Fruit fly (Drosophila melanogaster) whole organism, adult: ENCODE data around the gene Tollo.

Experiments used
- CG11617 ChIP-seq: fragments of 200-800 bp; sonication (Bioruptor generic); optimal IDR thresholded peaks from 2 replicates; lab custom pipeline; 2017; ENCODE audit warnings: mild to moderate bottlenecking, missing biosample characterization, missing genetic modification reagents, missing genetic modification characterization
- CG12768 ChIP-seq: fragments of 200-800 bp; sonication (Bioruptor generic); optimal IDR thresholded peaks from 2 replicates; lab custom pipeline; 2017; ENCODE audit warnings: missing biosample characterization, missing genetic modification characterization, mild to moderate bottlenecking, moderate library complexity, missing genetic modification reagents
- CG14711 ChIP-seq: fragments of 200-800 bp; sonication (Bioruptor generic); optimal IDR thresholded peaks from 2 replicates; lab custom pipeline; 2018; ENCODE audit warnings: missing biosample characterization, mild to moderate bottlenecking, missing genetic modification characterization, moderate library complexity
- CG1620 ChIP-seq: fragments of 200-800 bp; sonication (Bioruptor generic); optimal IDR thresholded peaks from 2 replicates; lab custom pipeline; 2016; ENCODE audit warnings: missing biosample characterization, missing genetic modification characterization
- CG33017 ChIP-seq: fragments of 200-800 bp; sonication (Bioruptor generic); optimal IDR thresholded peaks from 2 replicates; lab custom pipeline; 2018; ENCODE audit warnings: missing biosample characterization, mild to moderate bottlenecking, missing genetic modification characterization, moderate library complexity
- CG5204 ChIP-seq: fragments of 200-800 bp; sonication (Bioruptor generic); optimal IDR thresholded peaks from 2 replicates; lab custom pipeline; 2016; ENCODE audit warnings: missing biosample characterization, missing genetic modification characterization
- CG7045 ChIP-seq: fragments of 200-800 bp; sonication (Bioruptor generic); optimal IDR thresholded peaks from 2 replicates; lab custom pipeline; 2017; ENCODE audit warnings: missing biosample characterization, mild to moderate bottlenecking, missing genetic modification characterization
- CG7101 ChIP-seq: fragments of 200-800 bp; sonication (Bioruptor generic); optimal IDR thresholded peaks from 2 replicates; lab custom pipeline; 2018; ENCODE audit warnings: missing biosample characterization, mild to moderate bottlenecking, missing genetic modification characterization, moderate library complexity
- Clk ChIP-seq: fragments of 200-800 bp; sonication (Bioruptor generic); optimal IDR thresholded peaks from 2 replicates; lab custom pipeline; 2017; ENCODE audit warnings: missing biosample characterization, missing genetic modification characterization
- Crg-1 ChIP-seq: fragments of 200-800 bp; sonication (Bioruptor generic); optimal IDR thresholded peaks from 2 replicates; lab custom pipeline; 2016; ENCODE audit warnings: missing biosample characterization, missing genetic modification characterization
- Hr96 ChIP-seq: fragments of 200-800 bp; sonication (Bioruptor generic); optimal IDR thresholded peaks from 2 replicates; lab custom pipeline; 2016; ENCODE audit warnings: missing biosample characterization, missing genetic modification characterization
- Mnt ChIP-seq: fragments of 200-800 bp; sonication (Bioruptor generic); optimal IDR thresholded peaks from 2 replicates; lab custom pipeline; 2016; ENCODE audit warnings: missing biosample characterization, mild to moderate bottlenecking, missing genetic modification characterization
- bab1 ChIP-seq: fragments of 200-800 bp; sonication (Bioruptor generic); optimal IDR thresholded peaks from 3 replicates; lab custom pipeline; 2019; ENCODE audit warnings: missing biosample characterization, mild to moderate bottlenecking, missing genetic modification characterization, moderate library complexity
- cic ChIP-seq: fragments of 200-800 bp; sonication (Bioruptor generic); optimal IDR thresholded peaks from 2 replicates; lab custom pipeline; 2017; ENCODE audit warnings: missing biosample characterization, mild to moderate bottlenecking, missing genetic modification characterization, moderate library complexity
- cnc ChIP-seq, 2 experiments: fragments of >200 bp; optimal IDR thresholded peaks; 2 replicates each; lab custom pipeline; 2017
- kay ChIP-seq: fragments of 200-800 bp; sonication (Bioruptor generic); peaks from one replicate; lab custom pipeline; 2016; ENCODE audit warnings: missing biosample characterization, missing genetic modification characterization, borderline replicate concordance
- ovo ChIP-seq: fragments of 200-800 bp; sonication (Bioruptor generic); optimal IDR thresholded peaks from 2 replicates; lab custom pipeline; 2016; ENCODE audit warnings: missing biosample characterization, missing genetic modification characterization
- pad ChIP-seq: fragments of 200-800 bp; sonication (Bioruptor generic); optimal IDR thresholded peaks from 3 replicates; lab custom pipeline; 2017; ENCODE audit warnings: missing biosample characterization, missing genetic modification characterization, mild to moderate bottlenecking, moderate library complexity, missing genetic modification reagents
- tj ChIP-seq: fragments of 200-800 bp; sonication (Bioruptor generic); optimal IDR thresholded peaks from 3 replicates; lab custom pipeline; 2017; ENCODE audit warnings: missing biosample characterization, mild to moderate bottlenecking, missing genetic modification characterization, moderate library complexity
- toe ChIP-seq: fragments of 200-800 bp; sonication (Bioruptor generic); optimal IDR thresholded peaks from 2 replicates; lab custom pipeline; 2016; ENCODE audit warnings: missing biosample characterization, missing genetic modification characterization

The Tollo gene

dm6 chr3L:15196189-15196588 lies 39.2 kb upstream of the Tollo start:
- TF ChIP-seq Hr96 (no peak), CG12768 (GFP tag; lab: Kevin White, UChicago) (no peak), kay (GFP tag; lab: Kevin White, UChicago) (no peak), Crg-1 (no peak), cnc (optimal IDR thresholded peaks at IDR 0.05; lab: Kevin White, UChicago) (no peak), CG1620 (GFP tag; lab: Kevin White, UChicago) (no peak), CG14711 (tag; lab: Kevin White, UChicago) (no peak), CG11617 (GFP tag; lab: Kevin White, UChicago) (no peak), Mnt (no peak), Clk (GFP tag; lab: Kevin White, UChicago) (no peak), tj (no peak), CG5204 (GFP tag; lab: Kevin White, UChicago) (no peak), cic (GFP tag; lab: Kevin White, UChicago) (no peak), ovo (GFP tag; lab: Kevin White, UChicago) (no peak), CG7045 (no peak), toe (GFP tag; lab: Kevin White, UChicago) (no peak)

- no peak for TF ChIP-seq pad (GFP tag; lab: Kevin White, UChicago)
Measured at dm6 chr3L:15196711-15197320, 38.6 kb upstream of the Tollo start.

- TF ChIP-seq ovo (GFP tag; lab: Kevin White, UChicago) (no peak), cnc (optimal IDR thresholded peaks at IDR 0.05; lab: Kevin White, UChicago) (no peak), CG5204 (GFP tag; lab: Kevin White, UChicago) (no peak), toe (GFP tag; lab: Kevin White, UChicago) (no peak), CG11617 (GFP tag; lab: Kevin White, UChicago) (no peak), CG14711 (tag; lab: Kevin White, UChicago) (no peak), pad (GFP tag; lab: Kevin White, UChicago) (no peak), bab1 (GFP tag; lab: Kevin White, UChicago) (no peak), cic (GFP tag; lab: Kevin White, UChicago) (no peak), Hr96 (no peak), Crg-1 (no peak), Clk (GFP tag; lab: Kevin White, UChicago) (no peak), CG7101 (tag; lab: Kevin White, UChicago) (no peak), tj (no peak), CG12768 (GFP tag; lab: Kevin White, UChicago) (no peak)
Measured at dm6 chr3L:15197978-15198377, 37.4 kb upstream of the Tollo start.

dm6 chr3L:15199216-15200090 lies 36.0 kb upstream of the Tollo start:
- TF ChIP-seq CG1620 (GFP tag; lab: Kevin White, UChicago) (no peak), ovo (GFP tag; lab: Kevin White, UChicago) (no peak), CG12768 (GFP tag; lab: Kevin White, UChicago) (no peak), CG5204 (GFP tag; lab: Kevin White, UChicago) (no peak), CG7101 (tag; lab: Kevin White, UChicago) (no peak), Crg-1 (no peak), Mnt (no peak), cnc (optimal IDR thresholded peaks at IDR 0.05; lab: Kevin White, UChicago) (no peak), cic (GFP tag; lab: Kevin White, UChicago) (no peak)

dm6 chr3L:15200280-15200987 lies 35.0 kb upstream of the Tollo start:
- TF ChIP-seq CG5204 (GFP tag; lab: Kevin White, UChicago): no peak
- TF ChIP-seq CG7045: no peak
- TF ChIP-seq CG11617 (GFP tag; lab: Kevin White, UChicago): no peak
- no peak for TF ChIP-seq bab1 (GFP tag; lab: Kevin White, UChicago)
- no peak for TF ChIP-seq Mnt
- TF ChIP-seq Hr96: no peak
- no peak for TF ChIP-seq pad (GFP tag; lab: Kevin White, UChicago)
- no peak for TF ChIP-seq CG33017 (tag; lab: Kevin White, UChicago)
- TF ChIP-seq Clk (GFP tag; lab: Kevin White, UChicago): no peak
- TF ChIP-seq CG14711 (tag; lab: Kevin White, UChicago): no peak
- TF ChIP-seq CG7101 (tag; lab: Kevin White, UChicago): no peak
- TF ChIP-seq cic (GFP tag; lab: Kevin White, UChicago): no peak
- TF ChIP-seq CG1620 (GFP tag; lab: Kevin White, UChicago): no peak
- TF ChIP-seq cnc (optimal IDR thresholded peaks at IDR 0.05; lab: Kevin White, UChicago): no peak
- TF ChIP-seq toe (GFP tag; lab: Kevin White, UChicago): no peak

dm6 chr3L:15201351-15201750 lies 34.1 kb upstream of the Tollo start:
- TF ChIP-seq bab1 (GFP tag; lab: Kevin White, UChicago) (no peak), tj (no peak), CG12768 (GFP tag; lab: Kevin White, UChicago) (no peak)
